Fruit fly (Drosophila melanogaster): ENCODE measurements around the gene CG9135.

Gene CG9135

dm6 chr2L:6036710-6037109 lies 13.9 kb upstream of the CG9135 start, which contains the start of gene mtm (continued):
- no peak for TF ChIP-seq CG14667 (GFP tag; IDR thresholded peaks at IDR 0.05)
- no peak for TF ChIP-seq Lim3 (GFP tag; IDR thresholded peaks at IDR 0.05)
- no peak for TF ChIP-seq fd102C (GFP tag; optimal IDR thresholded peaks at IDR 0.05)
- 0 out of 3 replicates have a peak, but pooled peaks have one; percentile 30 for TF ChIP-seq Opbp (GFP tag; IDR thresholded peaks at IDR 0.05; ENCODE audit: partially characterized antibody)
- TF ChIP-seq Lhr (GFP tag; optimal IDR thresholded peaks at IDR 0.05) = no peak
- TF ChIP-seq Hsf (GFP tag; optimal IDR thresholded peaks at IDR 0.05) = no peak
- TF ChIP-seq CG15514 (GFP tag; optimal IDR thresholded peaks at IDR 0.05) = peak; percentile 21
- no peak for TF ChIP-seq CG11723 (GFP tag; optimal IDR thresholded peaks at IDR 0.05)
- no peak for TF ChIP-seq Nf-YC (tag; optimal IDR thresholded peaks at IDR 0.05)
- no peak for TF ChIP-seq Abd-B (GFP tag; optimal IDR thresholded peaks at IDR 0.05)
- no peak for TF ChIP-seq dan (GFP tag; IDR thresholded peaks at IDR 0.05)
- TF ChIP-seq CG11696 (GFP tag; IDR thresholded peaks at IDR 0.05) = no peak
- no peak for TF ChIP-seq bsh (GFP tag; optimal IDR thresholded peaks at IDR 0.05)
- peak; percentile 87 for TF ChIP-seq Dp (GFP tag; optimal IDR thresholded peaks at IDR 0.05)
- no peak for TF ChIP-seq Hmr (GFP tag; optimal IDR thresholded peaks at IDR 0.05)
- no peak for TF ChIP-seq Dref (GFP tag; IDR thresholded peaks at IDR 0.05)
- TF ChIP-seq gfzf (GFP tag; optimal IDR thresholded peaks at IDR 0.05) = peak; percentile 8
- no peak for TF ChIP-seq CG43689 (GFP tag; IDR thresholded peaks at IDR 0.05)
- TF ChIP-seq CG10979 (tag; optimal IDR thresholded peaks at IDR 0.05) = no peak
- no peak for TF ChIP-seq Meics (GFP tag; optimal IDR thresholded peaks at IDR 0.05)
- TF ChIP-seq ara (GFP tag; IDR thresholded peaks at IDR 0.05) = no peak
- TF ChIP-seq salm (tag; optimal IDR thresholded peaks at IDR 0.05) = no peak
- TF ChIP-seq corto (GFP tag; optimal IDR thresholded peaks at IDR 0.05) = no peak
- TF ChIP-seq CG34376 (GFP tag; optimal IDR thresholded peaks at IDR 0.05) = no peak
- no peak for TF ChIP-seq CG13775 (GFP tag; optimal IDR thresholded peaks at IDR 0.05)
- no peak for TF ChIP-seq bab2 (GFP tag; optimal IDR thresholded peaks at IDR 0.05)
- TF ChIP-seq pzg (GFP tag; optimal IDR thresholded peaks at IDR 0.05) = peak; percentile 53
- TF ChIP-seq inv (GFP tag; IDR thresholded peaks at IDR 0.05; ENCODE audit: partially characterized antibody) = no peak
- no peak for TF ChIP-seq jumu (GFP tag; optimal IDR thresholded peaks at IDR 0.05)
- TF ChIP-seq stwl (tag; optimal IDR thresholded peaks at IDR 0.05) = peak; percentile 46
- no peak for TF ChIP-seq CG2129 (GFP tag; IDR thresholded peaks at IDR 0.05; ENCODE audit: partially characterized antibody)
- TF ChIP-seq Hr51 (GFP tag; optimal IDR thresholded peaks at IDR 0.05) = no peak
- TF ChIP-seq CG4707 (GFP tag; optimal IDR thresholded peaks at IDR 0.05) = no peak
- TF ChIP-seq amos (GFP tag; IDR thresholded peaks at IDR 0.05; ENCODE audit: partially characterized antibody) = peak; percentile 18; the same call in 1 of the 2 replicates
- TF ChIP-seq mirr (GFP tag; optimal IDR thresholded peaks at IDR 0.05) = no peak
- 0 out of 4 replicates have a peak, but pooled peaks have one; percentile 41 for TF ChIP-seq chinmo (GFP tag; IDR thresholded peaks at IDR 0.05; ENCODE audit: partially characterized antibody)
- TF ChIP-seq Elba2 (GFP tag; optimal IDR thresholded peaks at IDR 0.05) = peak; percentile 45
- TF ChIP-seq CG1024 (GFP tag; IDR thresholded peaks at IDR 0.05) = no peak
- TF ChIP-seq CG1647 (GFP tag; optimal IDR thresholded peaks at IDR 0.05) = no peak
- no peak for TF ChIP-seq gsb (GFP tag; IDR thresholded peaks at IDR 0.05)
- no peak for TF ChIP-seq Blimp-1 (GFP tag; optimal IDR thresholded peaks at IDR 0.05)
- TF ChIP-seq CG2712 (tag; optimal IDR thresholded peaks at IDR 0.05) = no peak
- no peak for TF ChIP-seq CG9817 (tag; optimal IDR thresholded peaks at IDR 0.05)
- no peak for TF ChIP-seq eyg (GFP tag; optimal IDR thresholded peaks at IDR 0.05)
- no peak for TF ChIP-seq Ssrp (tag; optimal IDR thresholded peaks at IDR 0.05)
- TF ChIP-seq CG8290 (GFP tag; optimal IDR thresholded peaks at IDR 0.05) = no peak
- TF ChIP-seq CG8290 (tag; optimal IDR thresholded peaks at IDR 0.05) = no peak
- peak; percentile 90 for TF ChIP-seq E2f2 (GFP tag; IDR thresholded peaks at IDR 0.05)
- TF ChIP-seq ato (GFP tag; IDR thresholded peaks at IDR 0.05; ENCODE audit: partially characterized antibody) = no peak
- TF ChIP-seq hkb (optimal IDR thresholded peaks at IDR 0.05) = no peak
- no peak for TF ChIP-seq hkb (GFP tag; IDR thresholded peaks at IDR 0.05)
